Fruit fly (Drosophila melanogaster): Measurements from ENCODE around the gene Cont.

dm6 chr3R:4350199-4350598, 30.9 kb upstream of the Cont start:
- no peak for TF ChIP-seq CG3919 (GFP tag; optimal IDR thresholded peaks at IDR 0.05)
- TF ChIP-seq OdsH (GFP tag; optimal IDR thresholded peaks at IDR 0.05): no peak
- TF ChIP-seq eg (GFP tag; IDR thresholded peaks at IDR 0.05): no peak
- no peak for TF ChIP-seq CG10631 (GFP tag; optimal IDR thresholded peaks at IDR 0.05)
- no peak for TF ChIP-seq Sox102F (GFP tag; optimal IDR thresholded peaks at IDR 0.05)
- no peak for TF ChIP-seq Hr38 (GFP tag; optimal IDR thresholded peaks at IDR 0.05)
- TF ChIP-seq Ets96B (tag; optimal IDR thresholded peaks at IDR 0.05): no peak

Measured in whole organism, prepupa.